Worm (Caenorhabditis elegans) whole organism, late embryonic: Measurements from ENCODE around the gene F21A3.3.

ENCODE experiments used
- C08G9.2 ChIP-seq: sonication (generic microtip); optimal IDR thresholded peaks from 2 replicates; lab custom pipeline; 2016; ENCODE audit warnings: mild to moderate bottlenecking, missing genetic modification characterization, moderate library complexity, missing compliant biosample characterization
- F13H6.1 ChIP-seq: sonication (generic microtip); optimal IDR thresholded peaks from 2 replicates; lab custom pipeline; 2016; ENCODE audit warnings: missing genetic modification characterization, missing compliant biosample characterization
- K09A11.1 ChIP-seq: sonication (generic microtip); optimal IDR thresholded peaks from 2 replicates; lab custom pipeline; 2017; ENCODE audit warnings: antibody characterized with exemption, mild to moderate bottlenecking, missing genetic modification characterization, missing compliant biosample characterization; ENCODE audit not compliant: insufficient read depth
- T23F11.4 ChIP-seq: fragments of 200-800 bp; sonication (Bioruptor generic); optimal IDR thresholded peaks from 2 replicates; lab custom pipeline; 2018; ENCODE audit warnings: mild to moderate bottlenecking, missing genetic modification characterization, missing compliant biosample characterization
- Y22D7AL.16 ChIP-seq: sonication (generic microtip); optimal IDR thresholded peaks from 2 replicates; lab custom pipeline; 2016; ENCODE audit warnings: missing genetic modification characterization, missing compliant biosample characterization
- ahr-1 ChIP-seq: sonication (generic microtip); optimal IDR thresholded peaks from 2 replicates; lab custom pipeline; 2016; ENCODE audit warnings: missing genetic modification characterization, missing compliant biosample characterization
- ama-1 ChIP-seq: fragments of 150-350 bp; optimal IDR thresholded peaks from 2 replicates; lab custom pipeline; 2014
- ceh-14 ChIP-seq: sonication (generic microtip); optimal IDR thresholded peaks from 2 replicates; lab custom pipeline; 2016; ENCODE audit warnings: missing genotype, missing genetic modification characterization, missing compliant biosample characterization
- ceh-18 ChIP-seq: sonication (generic microtip); optimal IDR thresholded peaks from 2 replicates; lab custom pipeline; 2016; ENCODE audit warnings: missing genetic modification characterization, missing compliant biosample characterization
- ceh-22 ChIP-seq: sonication (generic microtip); optimal IDR thresholded peaks from 2 replicates; lab custom pipeline; 2017; ENCODE audit warnings: missing biosample characterization, missing genetic modification characterization
- ceh-24 ChIP-seq: sonication (generic microtip); optimal IDR thresholded peaks from 2 replicates; lab custom pipeline; 2016; ENCODE audit warnings: mild to moderate bottlenecking, missing genetic modification characterization, missing compliant biosample characterization
- ceh-30 ChIP-seq: fragments of 150-350 bp; optimal IDR thresholded peaks from 2 replicates; lab custom pipeline; 2014; ENCODE audit warnings: missing biosample characterization, missing genetic modification characterization
- ceh-48 ChIP-seq: sonication (generic microtip); optimal IDR thresholded peaks from 2 replicates; lab custom pipeline; 2016; ENCODE audit warnings: missing genetic modification characterization, inconsistent platforms, missing compliant biosample characterization
- ceh-9 ChIP-seq: sonication (generic microtip); optimal IDR thresholded peaks from 2 replicates; lab custom pipeline; 2016; ENCODE audit warnings: mild to moderate bottlenecking, missing genetic modification characterization, inconsistent platforms, missing compliant biosample characterization
- che-1 ChIP-seq: sonication (generic microtip); optimal IDR thresholded peaks from 2 replicates; lab custom pipeline; 2016; ENCODE audit warnings: mild to moderate bottlenecking, missing genetic modification characterization, missing compliant biosample characterization
- dmd-4 ChIP-seq: sonication (generic microtip); optimal IDR thresholded peaks from 2 replicates; lab custom pipeline; 2016; ENCODE audit warnings: borderline replicate concordance, missing genetic modification characterization, missing compliant biosample characterization
- elt-2 ChIP-seq: sonication (generic microtip); optimal IDR thresholded peaks from 2 replicates; lab custom pipeline; 2016; ENCODE audit warnings: missing genetic modification reagents, missing genetic modification characterization, missing compliant biosample characterization
- ets-4 ChIP-seq: sonication (generic microtip); optimal IDR thresholded peaks from 2 replicates; lab custom pipeline; 2016; ENCODE audit warnings: missing genetic modification characterization, missing compliant biosample characterization
- fax-1 ChIP-seq: sonication (generic microtip); optimal IDR thresholded peaks from 2 replicates; lab custom pipeline; 2016; ENCODE audit warnings: missing genotype, missing genetic modification characterization, missing compliant biosample characterization
- gmeb-2 ChIP-seq: sonication (generic microtip); optimal IDR thresholded peaks from 2 replicates; lab custom pipeline; 2016; ENCODE audit warnings: missing genetic modification characterization, inconsistent platforms, missing compliant biosample characterization
- hlh-15 ChIP-seq: sonication (generic microtip); optimal IDR thresholded peaks from 2 replicates; lab custom pipeline; 2016; ENCODE audit warnings: missing genetic modification characterization, missing compliant biosample characterization
- hlh-30 ChIP-seq: sonication (generic microtip); optimal IDR thresholded peaks from 2 replicates; lab custom pipeline; 2017; ENCODE audit warnings: antibody characterized with exemption, missing genetic modification characterization, missing compliant biosample characterization; ENCODE audit not compliant: insufficient read depth
- lin-11 ChIP-seq: fragments of 200-800 bp; sonication (Bioruptor generic); optimal IDR thresholded peaks from 2 replicates; lab custom pipeline; 2018; ENCODE audit warnings: mild to moderate bottlenecking, missing genetic modification characterization, missing compliant biosample characterization
- npax-4 ChIP-seq: sonication (generic microtip); optimal IDR thresholded peaks from 2 replicates; lab custom pipeline; 2016; ENCODE audit warnings: missing genetic modification characterization, missing compliant biosample characterization
- pag-3 ChIP-seq: sonication (generic microtip); optimal IDR thresholded peaks from 2 replicates; lab custom pipeline; 2016; ENCODE audit warnings: missing compliant biosample characterization, missing genetic modification characterization, borderline replicate concordance
- pax-1 ChIP-seq: fragments of 150-350 bp; optimal IDR thresholded peaks from 2 replicates; lab custom pipeline; 2014; ENCODE audit warnings: missing biosample characterization, missing genetic modification characterization
- pha-2 ChIP-seq: sonication (generic microtip); optimal IDR thresholded peaks from 2 replicates; lab custom pipeline; 2017; ENCODE audit warnings: mild to moderate bottlenecking, missing genetic modification characterization, missing compliant biosample characterization
- pha-4 ChIP-seq: fragments of 150-350 bp; optimal IDR thresholded peaks from 2 replicates; lab custom pipeline; 2018; ENCODE audit warnings: missing biosample characterization, missing genetic modification reagents, missing genetic modification characterization
- ref-2 ChIP-seq: sonication (generic microtip); optimal IDR thresholded peaks from 2 replicates; lab custom pipeline; 2016; ENCODE audit warnings: missing genetic modification characterization, missing compliant biosample characterization
- rnt-1 ChIP-seq: sonication (generic microtip); optimal IDR thresholded peaks from 2 replicates; lab custom pipeline; 2016; ENCODE audit warnings: missing genetic modification characterization, missing compliant biosample characterization
- sdc-2 ChIP-seq: sonication (generic microtip); optimal IDR thresholded peaks from 2 replicates; lab custom pipeline; 2016; ENCODE audit warnings: missing genotype, missing genetic modification characterization, missing compliant biosample characterization
- syd-9 ChIP-seq: sonication (generic microtip); optimal IDR thresholded peaks from 2 replicates; lab custom pipeline; 2016; ENCODE audit warnings: mild to moderate bottlenecking, missing genetic modification characterization, moderate library complexity, missing compliant biosample characterization
- ttx-3 ChIP-seq: sonication (generic microtip); optimal IDR thresholded peaks from 2 replicates; lab custom pipeline; 2016; ENCODE audit warnings: missing genetic modification reagents, missing genetic modification characterization, missing compliant biosample characterization
- unc-55 ChIP-seq: sonication (generic microtip); optimal IDR thresholded peaks from 2 replicates; lab custom pipeline; 2017; ENCODE audit warnings: missing biosample characterization, missing genetic modification reagents, missing genetic modification characterization
- unc-86 ChIP-seq: sonication (generic microtip); optimal IDR thresholded peaks from 2 replicates; lab custom pipeline; 2016; ENCODE audit warnings: missing genetic modification characterization, missing compliant biosample characterization

F21A3.3 gene

ce11 chrV:15517413-15517812, at the start of gene F21A3.3:
F21A3.3 (plus strand) TSS chrV:15517713.
- no peak for TF ChIP-seq ceh-24 (tag; lab: Kevin White, UChicago)
- TF ChIP-seq pha-4, result no peak
- TF ChIP-seq ceh-9 (tag; lab: Kevin White, UChicago), result no peak
- no peak for TF ChIP-seq rnt-1
- no peak for TF ChIP-seq T23F11.4 (GFP tag; lab: Kevin White, UChicago)
- no peak for TF ChIP-seq F13H6.1 (tag; lab: Kevin White, UChicago)
- no peak for TF ChIP-seq unc-55 (GFP tag; lab: Kevin White, UChicago)
- TF ChIP-seq Y22D7AL.16 (tag; lab: Kevin White, UChicago), result no peak
- no peak for TF ChIP-seq ceh-30 (tag; lab: Kevin White, UChicago)
- TF ChIP-seq fax-1 (tag; lab: Kevin White, UChicago), result no peak
- no peak for TF ChIP-seq ref-2
- TF ChIP-seq C08G9.2, result no peak
- TF ChIP-seq che-1 (tag; lab: Kevin White, UChicago), result no peak
- no peak for TF ChIP-seq pha-2

DNA sequence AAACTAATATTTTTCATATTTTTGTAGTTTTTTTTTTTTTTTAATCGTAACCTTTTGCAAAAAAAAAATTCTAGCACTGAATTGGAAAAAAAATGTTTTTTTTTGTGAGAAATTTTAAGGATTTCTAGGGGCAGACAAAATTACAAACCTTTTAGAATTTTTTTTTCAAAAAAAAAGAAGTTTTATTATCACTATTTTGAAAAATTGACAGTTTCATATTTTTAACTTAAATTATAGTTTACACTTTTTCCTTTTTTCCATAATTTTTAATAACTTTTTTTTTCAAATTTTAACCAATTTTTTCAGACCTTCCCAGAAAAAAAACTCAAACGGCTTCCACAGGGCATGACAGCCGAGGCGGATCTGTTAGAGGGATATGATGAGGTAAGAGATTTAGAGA, 46.5 kb upstream of the F21A3.3 start, which contains the start of gene dpf-1:
dpf-1 (plus strand) TSS at position 301 of the 400 bp plus-strand sequence.
- TF ChIP-seq ceh-22 (tag; lab: Kevin White, UChicago) (no peak), pha-4 (no peak), ref-2 (no peak), pax-1 (tag; lab: Kevin White, UChicago) (no peak), fax-1 (tag; lab: Kevin White, UChicago) (no peak)
- TF ChIP-seq, all 69 proteins: peak for 0

ce11 chrV:15478597-15478996, 38.9 kb upstream of the F21A3.3 start, which contains the start of gene C06B8.2:
C06B8.2 (minus strand) TSS chrV:15478749.
- TF ChIP-seq C08G9.2 (no peak), ceh-24 (tag; lab: Kevin White, UChicago) (no peak), ets-4 (tag; lab: Kevin White, UChicago) (no peak), gmeb-2 (no peak)
- TF ChIP-seq, all 69 proteins: peak for 0

- TF ChIP-seq elt-2 (tag; lab: Kevin White, UChicago), result peak; percentile 46
- no peak for TF ChIP-seq pha-4
Measured at ce11 chrV:15479107-15479506, 38.4 kb upstream of the F21A3.3 start.

DNA sequence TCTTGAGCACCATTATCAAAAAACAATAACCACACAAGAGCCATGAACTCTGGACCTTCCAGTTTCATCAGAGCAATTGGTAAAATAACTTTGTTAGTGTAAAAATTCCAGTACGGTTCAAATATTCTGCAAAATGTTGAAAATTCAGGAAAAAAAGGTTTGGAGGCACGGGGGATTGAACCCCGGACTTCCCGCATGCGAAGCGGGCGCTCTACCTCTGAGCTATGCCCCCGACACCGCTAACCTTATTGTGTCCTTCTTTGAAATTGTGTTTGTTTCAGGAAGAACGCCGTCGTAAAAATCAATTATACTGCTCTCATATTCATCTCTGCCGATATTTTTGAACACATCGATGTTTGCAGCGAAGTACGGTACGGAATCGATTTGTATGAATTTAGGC, 37.7 kb upstream of the F21A3.3 start:
- no peak for TF ChIP-seq ceh-18
- no peak for TF ChIP-seq ceh-48 (tag; lab: Kevin White, UChicago)
- no peak for TF ChIP-seq che-1 (tag; lab: Kevin White, UChicago)
- no peak for TF ChIP-seq ama-1 (lab: Kevin White, UChicago)
- TF ChIP-seq sdc-2 (tag; lab: Kevin White, UChicago), result no peak
- no peak for TF ChIP-seq hlh-30 (tag; lab: Kevin White, UChicago)
- TF ChIP-seq npax-4 (tag; lab: Kevin White, UChicago), result no peak
- TF ChIP-seq ceh-14 (tag; lab: Kevin White, UChicago), result no peak
- no peak for TF ChIP-seq K09A11.1
- no peak for TF ChIP-seq ahr-1 (tag; lab: Kevin White, UChicago)
- TF ChIP-seq unc-86, result no peak
- TF ChIP-seq pag-3 (tag; lab: Kevin White, UChicago), result no peak

ce11 chrV:15480505-15481075, 36.9 kb upstream of the F21A3.3 start:
- TF ChIP-seq ceh-18 (no peak), syd-9 (tag; lab: Kevin White, UChicago) (no peak)
- TF ChIP-seq, all 69 proteins: peak for 0

- TF ChIP-seq lin-11 (tag; lab: Kevin White, UChicago), result no peak
- no peak for TF ChIP-seq ets-4 (tag; lab: Kevin White, UChicago)
- no peak for TF ChIP-seq hlh-15 (tag; lab: Kevin White, UChicago)
- TF ChIP-seq sdc-2 (tag; lab: Kevin White, UChicago), result no peak
- TF ChIP-seq ama-1 (lab: Kevin White, UChicago), result no peak
- no peak for TF ChIP-seq ttx-3 (tag; lab: Kevin White, UChicago)
- TF ChIP-seq dmd-4 (tag; lab: Kevin White, UChicago), result no peak
- TF ChIP-seq T23F11.4 (GFP tag; lab: Kevin White, UChicago), result no peak
- no peak for TF ChIP-seq ceh-24 (tag; lab: Kevin White, UChicago)
- TF ChIP-seq, all 69 proteins: peak for 0
Measured at ce11 chrV:15481374-15481773, 36.1 kb upstream of the F21A3.3 start, which contains the start of gene nhr-150. nhr-150 (minus strand) TSS chrV:15481465.
